Fruit fly (Drosophila melanogaster) S2 (cell line): ENCODE measurements around the gene CG2182.

Experiments used
- CG8478 ChIP-seq: fragments of >200 bp; optimal IDR thresholded peaks from 2 replicates; lab custom pipeline; 2018
- CTCF ChIP-seq, 2 experiments: fragments of >200 bp; optimal IDR thresholded peaks; 2 replicates each; lab custom pipeline; 2018

CG2182 gene

DNA sequence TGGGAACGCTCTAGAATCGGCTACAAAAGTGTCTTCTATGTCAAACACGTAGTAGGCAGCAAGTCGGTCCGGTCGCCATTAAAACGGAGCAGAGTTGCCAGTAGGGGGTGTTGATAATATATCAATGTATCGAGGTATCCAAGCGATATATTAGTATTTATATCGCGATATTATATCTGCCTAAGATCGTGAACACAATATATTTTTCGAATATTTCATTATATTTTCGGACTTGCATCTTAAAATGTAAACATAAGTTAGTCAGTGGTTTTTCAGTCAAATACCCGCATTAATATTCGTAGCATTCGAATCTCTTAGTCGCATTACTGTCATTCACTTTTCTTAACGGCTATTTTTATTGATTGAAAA is at the start of gene CG2182:
CG2182 (minus strand) TSS at position 84 of the 369 bp plus-strand sequence.
- TF ChIP-seq CTCF (optimal IDR thresholded peaks at IDR 0.05; lab: Kevin White, UChicago) = no peak
- TF ChIP-seq CG8478 = no peak

dm6 chr3R:5705469-5706067 is 45.9 kb upstream of the CG2182 start:
- no peak for TF ChIP-seq CTCF (optimal IDR thresholded peaks at IDR 0.05; lab: Kevin White, UChicago)
- TF ChIP-seq CG8478 = no peak

- TF ChIP-seq CTCF (optimal IDR thresholded peaks at IDR 0.05; lab: Kevin White, UChicago) = no peak
- TF ChIP-seq CG8478 = no peak
These were observed 45.3 kb upstream of the CG2182 start for dm6 chr3R:5704982-5705381.

- TF ChIP-seq CG8478 (no peak), CTCF (optimal IDR thresholded peaks at IDR 0.05; lab: Kevin White, UChicago) (no peak)
These were observed 41.4 kb upstream of the CG2182 start for dm6 chr3R:5701104-5701503.

DNA sequence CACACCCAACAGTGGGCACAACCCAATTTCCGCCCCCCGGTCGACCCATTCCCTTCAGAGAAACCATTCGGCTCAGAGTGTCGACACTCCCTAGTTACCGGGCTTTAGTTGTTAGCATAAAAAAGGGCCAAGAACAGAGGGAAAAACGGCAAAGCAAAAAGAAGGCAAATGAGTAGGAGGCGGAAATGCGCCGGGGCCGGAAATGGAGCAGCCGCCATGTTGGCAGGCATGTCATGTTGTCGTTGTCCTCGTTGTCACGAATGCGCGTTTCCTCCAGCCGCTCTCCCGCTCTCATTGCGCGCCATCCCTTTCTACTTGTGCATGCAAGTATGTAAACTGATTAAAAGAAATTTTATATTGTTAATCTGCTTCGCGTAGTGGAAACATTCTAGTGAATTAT is 36.7 kb upstream of the CG2182 start:
- TF ChIP-seq CTCF (optimal IDR thresholded peaks at IDR 0.05; lab: Kevin White, UChicago) = no peak
- no peak for TF ChIP-seq CG8478

DNA sequence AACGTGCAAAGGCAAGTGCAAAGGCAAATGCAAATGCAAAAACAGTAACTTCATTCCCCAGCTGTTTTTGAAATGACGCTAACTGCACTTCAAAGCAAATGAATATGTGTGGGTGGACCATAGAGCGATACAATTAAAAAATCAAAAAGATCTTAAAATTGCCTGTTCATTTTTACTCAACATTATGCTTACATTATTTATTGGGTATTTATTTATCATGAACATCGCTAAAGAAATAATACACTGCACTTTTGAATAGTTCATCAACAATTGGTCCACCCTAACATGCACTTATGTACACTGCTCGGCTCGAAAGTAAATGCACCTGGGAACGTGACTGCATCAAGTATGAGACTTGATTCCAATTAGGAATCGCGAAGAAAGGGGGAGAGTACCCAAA is 34.7 kb upstream of the CG2182 start:
- TF ChIP-seq CG8478 = no peak
- no peak for TF ChIP-seq CTCF (optimal IDR thresholded peaks at IDR 0.05; lab: Kevin White, UChicago)

DNA sequence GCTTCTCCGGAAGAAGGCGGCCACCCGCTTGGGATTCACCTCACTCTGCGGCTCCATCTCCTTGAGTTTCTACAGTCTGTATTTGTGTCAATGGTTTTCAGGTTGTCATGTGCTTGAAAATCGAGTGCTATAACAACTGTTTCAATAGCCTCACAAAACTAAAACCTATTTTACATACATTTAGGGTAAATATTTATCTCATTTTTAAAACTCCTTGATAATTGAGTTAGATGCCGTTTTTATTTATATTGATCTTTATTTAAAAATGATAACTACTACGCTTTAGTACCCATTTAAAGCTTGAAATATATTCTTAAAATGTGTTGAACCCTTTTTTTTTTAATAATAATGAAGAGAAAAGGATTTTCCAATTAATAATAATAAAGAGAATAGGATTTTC is 33.5 kb upstream of the CG2182 start, which contains the start of gene CG2104:
CG2104 (minus strand) TSS at position 101 of the 400 bp plus-strand sequence.
- TF ChIP-seq CTCF (optimal IDR thresholded peaks at IDR 0.05; lab: Kevin White, UChicago) = no peak

DNA sequence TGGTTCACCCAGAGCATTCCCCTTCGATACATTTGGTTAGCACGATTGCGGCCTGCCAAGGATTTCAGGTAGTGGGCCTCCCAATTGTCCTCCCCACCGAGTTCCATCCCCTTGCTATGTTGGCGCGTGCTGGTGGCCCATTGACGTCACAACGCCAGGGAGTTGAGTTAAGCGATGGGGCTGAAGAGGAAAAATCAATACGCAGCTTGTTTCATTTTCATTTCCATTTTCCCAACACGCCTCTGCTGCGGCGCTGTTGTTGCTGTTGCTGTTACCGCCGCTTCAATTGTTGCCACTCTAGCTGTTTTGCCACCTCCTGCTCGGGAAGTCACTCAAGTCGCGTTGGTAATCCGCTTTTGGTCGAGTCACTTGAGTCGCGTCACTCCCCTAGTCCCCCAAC is 31.3 kb upstream of the CG2182 start:
- TF ChIP-seq CG8478 = no peak
- TF ChIP-seq CTCF (optimal IDR thresholded peaks at IDR 0.05; lab: Kevin White, UChicago) = no peak

- TF ChIP-seq CG8478 (no peak), CTCF (optimal IDR thresholded peaks at IDR 0.05; lab: Kevin White, UChicago) (no peak)
These were observed 29.9 kb upstream of the CG2182 start for dm6 chr3R:5689626-5690025.

DNA sequence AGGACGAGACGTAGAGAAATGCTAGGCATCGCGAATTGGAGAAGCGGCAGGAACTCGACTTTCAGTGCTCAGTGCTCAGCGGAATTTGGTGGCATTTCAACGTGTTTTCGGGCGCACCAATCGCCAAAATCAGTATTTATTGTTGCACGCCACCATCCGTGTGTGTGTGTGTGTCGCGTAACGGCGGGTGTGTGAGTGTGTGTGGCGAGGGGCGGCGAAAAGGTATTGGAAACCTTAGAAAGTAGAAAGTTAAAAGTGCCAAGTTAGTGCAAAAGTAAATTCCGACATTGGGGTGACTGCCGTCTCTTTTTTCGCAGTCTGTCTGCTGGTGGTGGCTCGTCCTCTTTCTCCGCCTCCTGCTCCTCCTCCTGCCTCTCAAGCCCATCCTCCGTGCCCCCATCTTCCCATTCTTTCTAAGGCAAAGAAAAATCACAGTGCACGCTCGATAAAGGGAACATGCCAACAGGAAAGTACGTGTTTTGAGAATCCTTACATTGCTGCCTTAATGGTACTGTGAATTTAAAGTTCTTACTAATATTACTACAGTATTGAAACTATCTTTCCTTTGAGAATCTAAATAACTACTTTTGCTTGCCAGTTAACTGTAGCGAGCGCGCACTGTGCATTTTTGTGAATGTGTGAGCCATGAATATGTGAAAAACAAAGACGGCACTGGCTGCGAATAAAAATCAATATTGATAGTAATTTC is 26.5 kb upstream of the CG2182 start:
- TF ChIP-seq CTCF (optimal IDR thresholded peaks at IDR 0.05; lab: Kevin White, UChicago) = no peak
- TF ChIP-seq CG8478 = no peak

- TF ChIP-seq CG8478 (no peak), CTCF (optimal IDR thresholded peaks at IDR 0.05; lab: Kevin White, UChicago) (peak in 1 of 2 experiments; percentile 27)
These were observed 25.7 kb upstream of the CG2182 start, which contains the start of the genes Rab23 and plx for dm6 chr3R:5685269-5686048. TSS of gene Rab23 (minus strand) at chr3R:5685434. TSS of gene plx (plus strand) at chr3R:5685855.

DNA sequence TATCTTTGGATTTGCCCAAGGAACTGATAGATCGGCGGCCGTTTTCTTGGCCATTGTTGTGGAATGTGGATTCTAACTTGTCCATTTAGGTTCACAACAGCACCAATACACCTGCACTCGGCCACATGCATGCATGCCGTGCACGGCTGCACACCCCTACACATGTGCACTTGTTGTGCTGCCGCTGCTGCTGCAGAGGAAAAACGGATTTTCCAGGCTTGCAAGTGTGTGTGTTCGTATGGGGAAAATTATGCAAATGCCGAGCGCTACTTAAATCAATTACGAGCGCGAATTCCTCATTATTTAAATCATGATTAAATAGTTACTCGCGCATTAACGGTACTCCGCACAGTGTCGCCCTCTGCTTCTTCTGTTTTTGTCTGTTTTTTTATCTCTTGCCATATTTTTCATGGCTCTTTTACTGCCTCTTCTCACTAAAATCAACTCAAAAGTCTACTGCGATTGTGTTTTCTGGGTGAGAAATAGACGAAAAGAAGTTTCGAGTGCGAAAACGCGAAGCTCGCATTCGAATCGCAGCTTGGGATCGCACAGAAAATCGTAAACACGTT is 24.9 kb upstream of the CG2182 start:
- TF ChIP-seq CTCF (optimal IDR thresholded peaks at IDR 0.05; lab: Kevin White, UChicago) (no peak), CG8478 (no peak)

DNA sequence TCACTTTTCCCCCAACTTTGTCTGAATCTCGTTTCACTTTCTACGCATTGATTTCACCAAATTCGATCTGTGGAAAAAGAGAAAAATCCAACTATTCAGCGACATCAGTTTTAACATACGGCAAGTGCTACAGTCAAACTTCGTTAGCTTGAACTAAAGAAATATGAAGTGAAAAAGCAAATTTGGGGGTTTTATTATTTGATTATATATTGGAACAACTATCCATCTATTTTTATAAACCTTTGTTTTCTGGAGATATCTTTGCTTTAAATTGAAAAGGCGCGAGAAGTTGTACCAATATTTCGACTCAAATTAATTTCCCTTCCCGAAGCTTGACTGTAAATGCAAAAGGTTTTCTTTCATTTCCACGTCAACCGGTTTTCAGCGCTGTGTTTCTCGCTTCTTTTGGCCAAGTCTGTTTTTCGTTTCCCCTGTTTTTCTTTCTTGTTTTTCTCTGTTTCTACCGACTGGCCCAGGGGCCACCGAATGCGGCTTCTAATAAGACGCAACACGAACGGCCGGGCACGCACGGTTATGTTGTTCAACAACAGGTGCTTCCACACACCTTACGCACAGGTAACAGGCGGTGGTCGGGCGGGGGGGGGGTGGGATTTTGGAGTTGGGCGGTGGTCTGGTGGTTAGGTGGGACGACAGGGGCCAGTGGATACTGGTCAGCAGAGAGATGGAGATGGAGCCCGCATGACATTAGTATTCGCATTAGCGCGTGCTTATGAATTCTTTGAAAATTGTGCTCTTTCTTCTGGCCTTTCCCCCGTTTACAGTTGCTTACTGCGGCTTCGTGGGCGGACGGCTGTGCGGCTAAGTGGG is 23.4 kb upstream of the CG2182 start:
- TF ChIP-seq CTCF (optimal IDR thresholded peaks at IDR 0.05; lab: Kevin White, UChicago) (no peak), CG8478 (no peak)

DNA sequence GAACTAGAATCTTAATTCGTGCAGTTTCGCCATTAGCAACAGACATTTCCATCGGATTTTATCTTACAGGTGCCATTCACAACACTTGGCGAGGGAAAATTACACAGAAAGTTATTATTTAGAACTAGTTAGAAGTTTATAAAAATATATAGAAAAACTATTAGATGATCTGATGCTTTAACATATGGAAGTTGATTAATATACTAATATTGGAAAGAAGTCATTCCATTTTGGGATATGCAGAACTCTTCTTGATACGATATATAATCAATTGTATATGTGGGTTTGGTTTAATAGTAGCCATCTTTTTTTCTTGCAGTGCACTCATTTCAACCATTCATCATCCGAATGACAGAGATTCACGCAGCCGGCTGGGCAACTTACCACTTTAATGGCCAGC is 22.5 kb upstream of the CG2182 start:
- TF ChIP-seq CTCF (optimal IDR thresholded peaks at IDR 0.05; lab: Kevin White, UChicago) (no peak), CG8478 (no peak)
